Fruit fly (Drosophila melanogaster): ENCODE data around the gene IntS10.

Gene IntS10

DNA sequence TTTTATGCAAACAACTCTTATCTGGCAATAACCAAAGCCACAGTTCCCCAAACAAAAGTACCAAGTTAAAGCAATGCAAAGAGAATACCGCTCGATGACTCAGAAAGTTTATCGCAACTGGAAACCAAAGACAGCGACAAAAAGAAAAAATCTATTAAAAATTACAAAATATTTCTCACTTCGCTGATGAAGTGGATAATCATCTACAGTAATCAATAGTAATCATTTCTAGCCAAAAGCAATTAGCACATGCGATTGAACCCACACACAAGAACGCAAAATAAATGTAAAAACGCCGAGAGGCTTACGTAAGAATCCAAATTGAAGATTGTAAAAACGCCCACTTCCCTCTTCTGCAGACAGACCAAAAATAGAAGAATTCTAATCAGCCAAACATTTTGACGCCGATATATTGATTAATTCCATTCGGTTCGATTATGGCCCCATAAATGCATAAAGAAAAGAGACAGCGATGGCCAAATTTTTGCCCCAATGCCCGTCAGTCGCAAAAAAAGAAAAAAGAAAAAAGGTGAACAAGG lies 29.9 kb upstream of the IntS10 start:
- TF ChIP-seq kay (GFP tag; ENCODE audit: borderline replicate concordance): no peak
- TF ChIP-seq toe (GFP tag; optimal IDR thresholded peaks at IDR 0.05): no peak
- TF ChIP-seq CG7101 (tag; optimal IDR thresholded peaks at IDR 0.05): no peak
- no peak for TF ChIP-seq CG11617 (GFP tag; optimal IDR thresholded peaks at IDR 0.05)
- TF ChIP-seq cnc (optimal IDR thresholded peaks at IDR 0.05): no peak
- TF ChIP-seq pad (GFP tag; optimal IDR thresholded peaks at IDR 0.05): no peak
- no peak for TF ChIP-seq ovo (GFP tag; optimal IDR thresholded peaks at IDR 0.05)
- TF ChIP-seq tj (GFP tag; optimal IDR thresholded peaks at IDR 0.05): no peak
- TF ChIP-seq Crg-1 (GFP tag; optimal IDR thresholded peaks at IDR 0.05): no peak
- no peak for TF ChIP-seq CG12768 (GFP tag; optimal IDR thresholded peaks at IDR 0.05)
- TF ChIP-seq Clk (GFP tag; optimal IDR thresholded peaks at IDR 0.05): no peak
- no peak for TF ChIP-seq cic (GFP tag; optimal IDR thresholded peaks at IDR 0.05)
- TF ChIP-seq CG14711 (tag; optimal IDR thresholded peaks at IDR 0.05): no peak
- no peak for TF ChIP-seq Mnt (GFP tag; optimal IDR thresholded peaks at IDR 0.05)
- no peak for TF ChIP-seq CG1620 (GFP tag; optimal IDR thresholded peaks at IDR 0.05)
- no peak for TF ChIP-seq bab1 (GFP tag; optimal IDR thresholded peaks at IDR 0.05)
- no peak for TF ChIP-seq Hr96 (GFP tag; optimal IDR thresholded peaks at IDR 0.05)
- no peak for TF ChIP-seq CG7045 (GFP tag; optimal IDR thresholded peaks at IDR 0.05)

DNA sequence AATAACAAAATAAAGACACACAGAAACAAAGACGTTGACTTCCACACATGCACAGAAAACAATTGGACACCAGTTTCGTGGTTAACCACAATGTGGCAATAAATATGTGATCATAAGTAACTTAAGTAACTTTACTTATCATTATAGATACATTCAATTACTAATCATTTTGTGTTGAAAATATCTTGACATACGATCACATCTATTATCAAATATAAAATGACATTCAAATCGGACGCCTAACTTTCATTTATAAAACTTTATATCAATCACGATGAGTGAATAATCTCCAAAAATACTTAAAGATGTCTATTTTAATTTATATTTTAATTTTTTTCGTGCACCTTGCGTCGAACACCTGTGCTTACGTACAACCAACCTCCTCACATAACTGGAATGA lies 28.0 kb upstream of the IntS10 start:
- TF ChIP-seq Clk (GFP tag; optimal IDR thresholded peaks at IDR 0.05): no peak
- no peak for TF ChIP-seq CG1620 (GFP tag; optimal IDR thresholded peaks at IDR 0.05)

DNA sequence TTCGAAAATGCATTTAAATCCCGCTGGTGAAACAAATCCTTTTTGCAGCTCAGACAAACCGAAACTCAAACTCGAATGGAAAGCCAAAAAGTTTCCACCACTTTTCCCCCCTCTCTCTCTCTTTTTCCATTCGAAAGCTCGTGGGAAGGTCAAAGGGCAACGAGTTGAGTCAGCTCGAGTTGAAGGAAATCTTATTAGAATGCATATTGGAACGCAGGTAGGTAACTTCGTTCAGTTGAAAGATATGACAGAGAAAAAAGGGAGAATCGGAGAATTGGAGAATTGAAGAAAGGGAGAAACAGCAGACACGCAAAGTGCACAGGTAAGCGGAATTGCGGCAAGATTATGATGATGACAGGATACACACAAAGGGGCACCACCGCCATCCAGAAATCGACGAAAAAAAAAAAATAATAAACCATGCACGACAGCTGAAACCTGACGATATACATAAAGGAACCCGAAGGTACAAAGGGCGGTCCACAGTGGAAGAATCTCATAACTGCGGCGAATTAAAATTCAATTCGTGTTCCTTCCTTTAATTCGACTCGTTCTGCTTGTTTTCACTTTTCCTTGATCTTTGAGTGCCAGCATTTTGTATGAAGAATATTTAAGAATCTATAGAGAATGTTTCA lies 23.8 kb upstream of the IntS10 start:
- TF ChIP-seq tj (GFP tag; optimal IDR thresholded peaks at IDR 0.05) (peak; percentile 28), CG33017 (tag; optimal IDR thresholded peaks at IDR 0.05) (no peak)

DNA sequence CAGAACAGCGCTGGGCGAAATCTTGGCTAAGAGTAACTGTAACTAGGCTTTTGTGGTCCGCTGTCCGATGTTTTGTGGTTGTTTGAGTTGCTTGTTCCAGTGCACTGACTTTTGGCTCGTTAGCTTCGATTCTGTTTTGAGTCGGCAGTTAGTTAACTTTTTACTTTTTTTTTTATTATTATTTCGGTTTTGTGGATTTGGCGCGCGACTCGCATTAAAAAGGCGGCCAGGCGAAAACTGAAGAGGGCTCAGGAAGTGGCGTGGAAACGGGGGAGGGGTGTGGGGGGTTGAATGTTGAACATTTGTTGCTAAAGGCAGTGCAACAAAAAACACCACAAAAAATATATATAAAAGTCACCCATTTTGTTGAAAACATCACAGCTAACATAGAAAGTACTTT lies 23.1 kb upstream of the IntS10 start:
- TF ChIP-seq CG1620 (GFP tag; optimal IDR thresholded peaks at IDR 0.05): no peak
- no peak for TF ChIP-seq bab1 (GFP tag; optimal IDR thresholded peaks at IDR 0.05)
- TF ChIP-seq Hr96 (GFP tag; optimal IDR thresholded peaks at IDR 0.05): no peak
- no peak for TF ChIP-seq CG12768 (GFP tag; optimal IDR thresholded peaks at IDR 0.05)
- TF ChIP-seq toe (GFP tag; optimal IDR thresholded peaks at IDR 0.05): no peak
- TF ChIP-seq CG7045 (GFP tag; optimal IDR thresholded peaks at IDR 0.05): no peak
- no peak for TF ChIP-seq Crg-1 (GFP tag; optimal IDR thresholded peaks at IDR 0.05)
- no peak for TF ChIP-seq Clk (GFP tag; optimal IDR thresholded peaks at IDR 0.05)

DNA sequence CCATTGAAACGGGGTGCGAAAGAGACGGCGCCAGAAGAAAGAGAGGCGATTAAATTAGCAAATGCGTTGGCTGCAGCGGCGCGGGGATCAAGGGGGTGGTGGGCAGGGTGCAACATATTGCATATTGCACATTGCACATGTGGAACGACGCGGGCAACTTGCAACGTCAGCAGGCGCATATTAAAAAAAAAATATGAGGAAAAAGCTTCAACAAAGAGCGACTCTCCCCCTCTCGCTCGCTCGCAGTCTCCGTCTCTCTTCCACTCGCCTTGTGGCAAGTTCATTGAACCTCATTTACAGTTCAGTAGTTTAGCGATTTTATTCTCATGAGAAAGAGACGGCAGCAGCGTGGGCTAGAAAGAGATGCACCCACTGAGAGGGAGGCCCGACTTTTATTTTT lies 22.5 kb upstream of the IntS10 start:
- TF ChIP-seq kay (GFP tag; ENCODE audit: borderline replicate concordance): peak; percentile 7
- TF ChIP-seq CG7045 (GFP tag; optimal IDR thresholded peaks at IDR 0.05): no peak

DNA sequence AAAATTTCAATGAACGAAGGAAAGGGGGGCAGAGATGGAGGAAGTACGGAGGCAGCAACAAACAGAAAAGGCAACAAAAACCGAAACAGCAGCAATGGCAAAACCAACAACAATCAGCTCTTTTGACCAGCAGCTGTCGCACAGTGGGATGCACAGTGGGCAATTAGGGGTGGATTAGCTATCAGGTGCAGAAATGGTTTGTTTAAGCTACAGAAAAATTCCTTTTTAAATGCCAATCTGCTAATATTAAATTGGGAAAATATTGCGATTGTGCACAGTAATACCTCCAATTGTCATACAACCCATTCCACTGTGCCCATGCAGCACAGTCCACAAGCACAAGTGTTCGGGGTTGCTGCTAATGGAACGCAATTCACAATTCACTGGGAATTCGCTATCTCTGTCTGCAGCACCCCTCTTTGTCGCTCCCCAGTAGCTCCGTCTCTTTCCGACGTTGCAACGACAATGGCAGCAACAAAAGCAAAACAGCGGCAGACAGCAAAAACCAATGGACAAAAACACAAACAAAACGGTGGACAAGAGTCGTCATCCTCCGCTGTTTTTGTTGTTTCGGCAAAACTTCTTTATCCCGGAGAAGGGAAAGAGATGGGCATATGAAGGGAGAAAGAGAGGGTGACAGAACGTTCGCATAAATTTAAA lies 21.4 kb upstream of the IntS10 start:
- peak; percentile 1 for TF ChIP-seq CG14711 (tag; optimal IDR thresholded peaks at IDR 0.05)
- no peak for TF ChIP-seq cic (GFP tag; optimal IDR thresholded peaks at IDR 0.05)
- no peak for TF ChIP-seq CG12768 (GFP tag; optimal IDR thresholded peaks at IDR 0.05)
- TF ChIP-seq Hr96 (GFP tag; optimal IDR thresholded peaks at IDR 0.05): no peak
- TF ChIP-seq CG7101 (tag; optimal IDR thresholded peaks at IDR 0.05): no peak
- no peak for TF ChIP-seq CG5204 (GFP tag; optimal IDR thresholded peaks at IDR 0.05)
- no peak for TF ChIP-seq Mnt (GFP tag; optimal IDR thresholded peaks at IDR 0.05)

DNA sequence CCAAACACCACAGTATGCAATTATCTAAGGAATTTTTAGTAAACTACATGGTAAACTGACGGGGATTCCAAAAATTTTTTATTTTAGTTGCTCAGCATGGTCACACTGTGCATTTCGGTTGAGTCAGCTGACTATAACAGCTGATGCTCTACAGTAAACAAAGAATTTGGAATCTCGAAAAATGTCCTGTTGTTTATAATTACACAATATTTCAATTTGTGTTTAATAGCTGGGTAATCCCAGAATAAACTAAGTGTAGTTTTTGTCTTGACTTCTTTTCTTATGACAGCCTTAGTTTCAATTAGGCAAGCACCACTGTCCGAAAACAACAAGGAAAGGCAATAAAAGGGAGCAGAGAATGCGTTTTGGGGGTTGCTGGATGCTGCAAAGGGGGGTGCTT lies 20.8 kb upstream of the IntS10 start:
- TF ChIP-seq CG14711 (tag; optimal IDR thresholded peaks at IDR 0.05) (no peak), Crg-1 (GFP tag; optimal IDR thresholded peaks at IDR 0.05) (no peak), tj (GFP tag; optimal IDR thresholded peaks at IDR 0.05) (no peak), CG7045 (GFP tag; optimal IDR thresholded peaks at IDR 0.05) (no peak), cnc (optimal IDR thresholded peaks at IDR 0.05) (no peak), CG5204 (GFP tag; optimal IDR thresholded peaks at IDR 0.05) (no peak), CG7101 (tag; optimal IDR thresholded peaks at IDR 0.05) (no peak), Mnt (GFP tag; optimal IDR thresholded peaks at IDR 0.05) (no peak), CG1620 (GFP tag; optimal IDR thresholded peaks at IDR 0.05) (no peak), bab1 (GFP tag; optimal IDR thresholded peaks at IDR 0.05) (no peak), CG12768 (GFP tag; optimal IDR thresholded peaks at IDR 0.05) (no peak), cic (GFP tag; optimal IDR thresholded peaks at IDR 0.05) (no peak), pad (GFP tag; optimal IDR thresholded peaks at IDR 0.05) (no peak), ovo (GFP tag; optimal IDR thresholded peaks at IDR 0.05) (no peak), toe (GFP tag; optimal IDR thresholded peaks at IDR 0.05) (no peak), CG33017 (tag; optimal IDR thresholded peaks at IDR 0.05) (no peak), CG11617 (GFP tag; optimal IDR thresholded peaks at IDR 0.05) (no peak), Clk (GFP tag; optimal IDR thresholded peaks at IDR 0.05) (no peak), kay (GFP tag; ENCODE audit: borderline replicate concordance) (no peak)
